Worm (Caenorhabditis elegans) whole organism, young adult: ENCODE measurements around the gene ngn-1.

Experiments
- B0019.2 ChIP-seq: fragments of 200-800 bp; sonication (Bioruptor generic); conservative IDR thresholded peaks from 2 replicates; pipeline ENCODE4 v1.3.6; 2022; ENCODE audit warnings: missing genetic modification reagents, missing genetic modification characterization, missing compliant biosample characterization
- B0035.1 ChIP-seq: sonication (generic microtip); optimal IDR thresholded peaks from 2 replicates; lab custom pipeline; 2016; ENCODE audit warnings: missing genetic modification characterization, mild to moderate bottlenecking, missing compliant biosample characterization, missing genotype, missing genetic modification reagents
- B0261.1 ChIP-seq: sonication (generic microtip); optimal IDR thresholded peaks from 2 replicates; lab custom pipeline; 2016; ENCODE audit warnings: mild to moderate bottlenecking, missing genetic modification characterization, moderate library complexity, missing compliant biosample characterization
- C17E4.6 ChIP-seq: fragments of 200-800 bp; sonication (Bioruptor generic); IDR thresholded peaks from 2 replicates; pipeline ENCODE4 v1.3.6; 2022; ENCODE audit warnings: missing genetic modification reagents, missing genetic modification characterization, missing compliant biosample characterization
- D2030.7 ChIP-seq: fragments of 200-800 bp; sonication (Bioruptor generic); IDR thresholded peaks from 2 replicates; pipeline ENCODE4 v1.3.6; 2022; ENCODE audit warnings: missing genetic modification reagents, missing genetic modification characterization, missing compliant biosample characterization
- F23B12.7 ChIP-seq: sonication (generic microtip); optimal IDR thresholded peaks from 2 replicates; lab custom pipeline; 2017; ENCODE audit warnings: missing genetic modification characterization, mild to moderate bottlenecking, missing compliant biosample characterization, antibody characterized with exemption, moderate library complexity; ENCODE audit not compliant: insufficient read depth
- F33H1.4 ChIP-seq: fragments of 200-800 bp; sonication (Bioruptor generic); IDR thresholded peaks from 2 replicates; pipeline ENCODE4 v1.3.6; 2022; ENCODE audit warnings: missing genetic modification reagents, missing genetic modification characterization, missing compliant biosample characterization
- F49E8.2 ChIP-seq: sonication (generic microtip); optimal IDR thresholded peaks from 3 replicates; lab custom pipeline; 2017; ENCODE audit warnings: missing genetic modification characterization, mild to moderate bottlenecking, missing compliant biosample characterization, antibody characterized with exemption, moderate library complexity; ENCODE audit not compliant: insufficient read depth
- Y53G8AR.9 ChIP-seq: fragments of 200-800 bp; sonication (Bioruptor generic); conservative IDR thresholded peaks from 2 replicates; pipeline ENCODE4 v1.3.6; 2022; ENCODE audit warnings: missing genetic modification reagents, missing genetic modification characterization, missing compliant biosample characterization
- Y56A3A.18 ChIP-seq: fragments of 200-800 bp; sonication (Bioruptor generic); IDR thresholded peaks from 2 replicates; pipeline ENCODE4 v1.3.6; 2022; ENCODE audit warnings: missing genetic modification reagents, missing genetic modification characterization, missing compliant biosample characterization
- Y95B8A.8 ChIP-seq: fragments of 200-800 bp; sonication (Bioruptor generic); IDR thresholded peaks from 2 replicates; pipeline ENCODE4 v1.3.6; 2022; ENCODE audit warnings: missing genetic modification reagents, missing genetic modification characterization, missing compliant biosample characterization
- ama-1 ChIP-seq, 3 experiments: fragments of 150-350 bp in 1 of 3; sonication (generic microtip) in 2 of 3; optimal IDR thresholded peaks; 2 replicates each; lab custom pipeline; 2014 to 2018; ENCODE audit warnings: missing biosample characterization in 2 of 3, missing genetic modification characterization in 2 of 3, missing genetic modification reagents in 2 of 3
- atf-7 ChIP-seq: sonication (generic microtip); optimal IDR thresholded peaks from 2 replicates; lab custom pipeline; 2017; ENCODE audit warnings: mild to moderate bottlenecking, missing genetic modification characterization, missing compliant biosample characterization
- attf-6 ChIP-seq: fragments of 200-800 bp; sonication (Bioruptor generic); IDR thresholded peaks from 2 replicates; pipeline ENCODE4 v1.3.6; 2022; ENCODE audit warnings: missing genetic modification reagents, missing genetic modification characterization, missing compliant biosample characterization
- bed-1 ChIP-seq: fragments of 200-800 bp; sonication (Bioruptor generic); IDR thresholded peaks from 2 replicates; pipeline ENCODE4 v1.3.6; 2022; ENCODE audit warnings: missing genetic modification reagents, missing genetic modification characterization, missing compliant biosample characterization
- ceh-40 ChIP-seq: fragments of 200-800 bp; sonication (Bioruptor generic); IDR thresholded peaks from 2 replicates; pipeline ENCODE4 v1.3.6; 2022; ENCODE audit warnings: missing genetic modification characterization, missing compliant biosample characterization
- ceh-91 ChIP-seq: fragments of 200-800 bp; sonication (Bioruptor generic); IDR thresholded peaks from 2 replicates; pipeline ENCODE4 v1.3.6; 2022; ENCODE audit warnings: missing genetic modification reagents, missing genetic modification characterization, missing compliant biosample characterization
- chd-7 ChIP-seq: sonication (generic microtip); optimal IDR thresholded peaks from 2 replicates; lab custom pipeline; 2016; ENCODE audit warnings: mild to moderate bottlenecking, missing genetic modification characterization, moderate library complexity, missing compliant biosample characterization
- die-1 ChIP-seq: sonication (generic microtip); optimal IDR thresholded peaks from 2 replicates; lab custom pipeline; 2016; ENCODE audit warnings: missing genotype, mild to moderate bottlenecking, missing genetic modification characterization, missing compliant biosample characterization
- dox-1 ChIP-seq: fragments of 200-800 bp; sonication (Bioruptor generic); IDR thresholded peaks from 2 replicates; pipeline ENCODE4 v1.3.6; 2022; ENCODE audit warnings: missing genetic modification reagents, missing genetic modification characterization, missing compliant biosample characterization
- dpl-1 ChIP-seq: fragments of 150-350 bp; optimal IDR thresholded peaks from 2 replicates; lab custom pipeline; 2014; ENCODE audit warnings: missing biosample characterization, missing genetic modification reagents, missing genetic modification characterization
- efl-1 ChIP-seq: fragments of 150-350 bp; optimal IDR thresholded peaks from 2 replicates; lab custom pipeline; 2014; ENCODE audit warnings: missing biosample characterization, missing genetic modification reagents, missing genetic modification characterization
- egl-18 ChIP-seq: fragments of 200-800 bp; sonication (Bioruptor generic); IDR thresholded peaks from 2 replicates; pipeline ENCODE4 v1.3.6; 2022; ENCODE audit warnings: missing genetic modification reagents, missing genetic modification characterization, missing compliant biosample characterization
- ets-4 ChIP-seq: fragments of 200-800 bp; sonication (Bioruptor generic); optimal IDR thresholded peaks from 2 replicates; lab custom pipeline; 2018; ENCODE audit warnings: mild to moderate bottlenecking, missing genetic modification characterization, missing compliant biosample characterization
- hmg-1.2 ChIP-seq: fragments of 200-800 bp; sonication (Bioruptor generic); IDR thresholded peaks from 2 replicates; pipeline ENCODE4 v1.3.6; 2022; ENCODE audit warnings: missing genetic modification reagents, missing genetic modification characterization, missing compliant biosample characterization
- hsf-1 ChIP-seq: fragments of 200-800 bp; sonication (Bioruptor generic); IDR thresholded peaks from 2 replicates; pipeline ENCODE4 v1.3.6; 2022; ENCODE audit warnings: missing genetic modification reagents, missing genetic modification characterization, missing compliant biosample characterization
- lin-26 ChIP-seq: fragments of 200-800 bp; sonication (Bioruptor generic); IDR thresholded peaks from 2 replicates; pipeline ENCODE4 v1.3.6; 2022; ENCODE audit warnings: missing genetic modification reagents, missing genetic modification characterization, missing compliant biosample characterization
- madf-3 ChIP-seq: fragments of 200-800 bp; sonication (Bioruptor generic); IDR thresholded peaks from 2 replicates; pipeline ENCODE4 v1.3.6; 2022; ENCODE audit warnings: missing genetic modification reagents, missing genetic modification characterization, missing compliant biosample characterization
- madf-6 ChIP-seq: fragments of 200-800 bp; sonication (Bioruptor generic); IDR thresholded peaks from 2 replicates; pipeline ENCODE4 v1.3.6; 2022; ENCODE audit warnings: missing genetic modification reagents, missing genetic modification characterization, missing compliant biosample characterization
- mes-4 ChIP-seq: sonication (generic microtip); optimal IDR thresholded peaks from 2 replicates; lab custom pipeline; 2016; ENCODE audit warnings: missing genotype, missing genetic modification characterization, missing compliant biosample characterization
- nfya-1 ChIP-seq: sonication (generic microtip); optimal IDR thresholded peaks from 2 replicates; lab custom pipeline; 2017; ENCODE audit warnings: antibody characterized with exemption, missing compliant biosample characterization, missing genetic modification characterization, borderline replicate concordance; ENCODE audit not compliant: insufficient read depth
- nfya-2 ChIP-seq: fragments of 200-800 bp; sonication (Bioruptor generic); IDR thresholded peaks from 2 replicates; pipeline ENCODE4 v1.3.6; 2022; ENCODE audit warnings: missing genetic modification reagents, missing genetic modification characterization, missing compliant biosample characterization
- nfyb-1 ChIP-seq: fragments of 200-800 bp; sonication (Bioruptor generic); IDR thresholded peaks from 2 replicates; pipeline ENCODE4 v1.3.6; 2022; ENCODE audit warnings: missing genetic modification reagents, missing genetic modification characterization, missing compliant biosample characterization
- rec-8 ChIP-seq, 2 experiments: sonication (generic microtip); optimal IDR thresholded peaks; 2 replicates each; lab custom pipeline; 2016; ENCODE audit warnings: mild to moderate bottlenecking in 2 of 2, missing genetic modification characterization in 2 of 2, missing genetic modification reagents in 2 of 2, missing genotype in 2 of 2, missing biosample characterization in 1 of 2, missing compliant biosample characterization in 1 of 2, moderate library complexity in 1 of 2
- rpc-1 ChIP-seq, 2 experiments: fragments of 150-350 bp in 1 of 2; sonication (generic microtip) in 1 of 2; optimal IDR thresholded peaks; 2 replicates each; lab custom pipeline; 2014 to 2018; ENCODE audit warnings: missing biosample characterization in 1 of 2, missing genetic modification characterization in 1 of 2, missing genetic modification reagents in 1 of 2, missing genotype in 1 of 2
- sea-2 ChIP-seq: fragments of 200-800 bp; sonication (Bioruptor generic); IDR thresholded peaks from 2 replicates; pipeline ENCODE4 v1.3.6; 2022; ENCODE audit warnings: missing genetic modification characterization, missing compliant biosample characterization
- snpc-1.1 ChIP-seq: sonication (generic microtip); optimal IDR thresholded peaks from 2 replicates; lab custom pipeline; 2017; ENCODE audit warnings: missing genetic modification characterization, mild to moderate bottlenecking, missing compliant biosample characterization, antibody characterized with exemption, moderate library complexity, missing genotype, missing genetic modification reagents; ENCODE audit not compliant: insufficient read depth
- snpc-1.3 ChIP-seq: sonication (generic microtip); optimal IDR thresholded peaks from 2 replicates; lab custom pipeline; 2017; ENCODE audit warnings: missing genetic modification characterization, mild to moderate bottlenecking, missing compliant biosample characterization, antibody characterized with exemption, moderate library complexity, missing genotype, missing genetic modification reagents; ENCODE audit not compliant: insufficient read depth
- tbp1 ChIP-seq: fragments of 200-800 bp; sonication (Bioruptor generic); optimal IDR thresholded peaks from 2 replicates; lab custom pipeline; 2018; ENCODE audit warnings: mild to moderate bottlenecking, missing genetic modification characterization, missing compliant biosample characterization
- xnd-1 ChIP-seq: sonication (generic microtip); optimal IDR thresholded peaks from 2 replicates; lab custom pipeline; 2016; ENCODE audit warnings: missing genotype, missing genetic modification reagents, missing genetic modification characterization, missing compliant biosample characterization

ngn-1 gene

ce11 chrIV:2656400-2657139 lies 28.5 kb upstream of the ngn-1 start:
- TF ChIP-seq rpc-1 (optimal IDR thresholded peaks at IDR 0.05; lab: Kevin White, UChicago) (peak; percentile 62), rpc-1 (tag; optimal IDR thresholded peaks at IDR 0.05; lab: Kevin White, UChicago) (peak; percentile 65), hmg-1.2 (GFP tag; lab: Robert Waterston, UW) (0 out of 2 replicates have a peak, but pooled peaks have one; percentile 28), lin-26 (GFP tag; lab: Robert Waterston, UW) (peak; percentile 41; the same call in 1 of the 2 replicates), ceh-40 (GFP tag; lab: Robert Waterston, UW) (no peak), bed-1 (GFP tag; lab: Robert Waterston, UW) (no peak), B0261.1 (tag; lab: Kevin White, UChicago) (peak; percentile 57), chd-7 (tag; lab: Kevin White, UChicago) (no peak), rec-8 (tag; optimal IDR thresholded peaks at IDR 0.05; lab: Kevin White, UChicago) (no peak), tbp1 (GFP tag; lab: Kevin White, UChicago) (peak; percentile 88), C17E4.6 (no peak), hsf-1 (GFP tag; lab: Robert Waterston, UW) (no peak), F49E8.2 (tag; lab: Kevin White, UChicago) (peak; percentile 0), madf-6 (peak; percentile 36; the same call in 1 of the 2 replicates)

ce11 chrIV:2654965-2655364 lies 26.9 kb upstream of the ngn-1 start:
- TF ChIP-seq nfya-2, result no peak
- peak; percentile 86 for TF ChIP-seq madf-6
- TF ChIP-seq tbp1 (GFP tag; lab: Kevin White, UChicago), result peak; percentile 73
- TF ChIP-seq F33H1.4 (GFP tag; lab: Robert Waterston, UW), result peak; percentile 67
- no peak for TF ChIP-seq dpl-1 (GFP tag; lab: Kevin White, UChicago)
- TF ChIP-seq die-1, result no peak
- TF ChIP-seq attf-6 (GFP tag; lab: Robert Waterston, UW), result peak; percentile 80
- TF ChIP-seq ama-1 (optimal IDR thresholded peaks at IDR 0.05; lab: Kevin White, UChicago), result no peak
- no peak for TF ChIP-seq ama-1 (GFP tag; optimal IDR thresholded peaks at IDR 0.05; lab: Kevin White, UChicago)
- no peak for TF ChIP-seq mes-4 (tag; lab: Kevin White, UChicago)
- no peak for TF ChIP-seq chd-7 (tag; lab: Kevin White, UChicago)
- TF ChIP-seq atf-7 (tag; lab: Kevin White, UChicago), result no peak
- TF ChIP-seq efl-1, result peak; percentile 51
- TF ChIP-seq Y56A3A.18 (GFP tag; lab: Robert Waterston, UW), result peak; percentile 46; the same call in 1 of the 2 replicates
- no peak for TF ChIP-seq nfya-1
- TF ChIP-seq D2030.7 (GFP tag; lab: Robert Waterston, UW), result peak; percentile 96
- TF ChIP-seq nfyb-1 (GFP tag; lab: Robert Waterston, UW), result no peak
- TF ChIP-seq F23B12.7, result no peak
- TF ChIP-seq egl-18 (GFP tag; lab: Robert Waterston, UW), result no peak
- no peak for TF ChIP-seq sea-2 (GFP tag; lab: Robert Waterston, UW)
- peak in 1 of 2 experiments; percentile 16 for TF ChIP-seq rec-8 (tag; optimal IDR thresholded peaks at IDR 0.05; lab: Kevin White, UChicago)
- no peak for TF ChIP-seq B0035.1 (tag; lab: Kevin White, UChicago)
- TF ChIP-seq rpc-1 (optimal IDR thresholded peaks at IDR 0.05; lab: Kevin White, UChicago), result no peak
- peak; percentile 4 for TF ChIP-seq rpc-1 (tag; optimal IDR thresholded peaks at IDR 0.05; lab: Kevin White, UChicago)
- TF ChIP-seq Y53G8AR.9, result peak; percentile 56; the same call in 1 of the 2 replicates
- TF ChIP-seq B0019.2 (GFP tag; lab: Robert Waterston, UW), result peak; percentile 44; the same call in 1 of the 2 replicates
- TF ChIP-seq madf-3 (GFP tag; lab: Robert Waterston, UW), result no peak
- peak; percentile 68; the same call in 1 of the 2 replicates for TF ChIP-seq lin-26 (GFP tag; lab: Robert Waterston, UW)
- peak; percentile 92 for TF ChIP-seq hmg-1.2 (GFP tag; lab: Robert Waterston, UW)
- peak; percentile 87 for TF ChIP-seq snpc-1.1
- peak; percentile 37 for TF ChIP-seq xnd-1 (tag; lab: Kevin White, UChicago)
- 0 out of 2 replicates have a peak, but pooled peaks have one; percentile 11 for TF ChIP-seq Y95B8A.8 (GFP tag; lab: Robert Waterston, UW)
- peak; percentile 60 for TF ChIP-seq snpc-1.3 (tag; lab: Kevin White, UChicago)
- TF ChIP-seq F49E8.2 (tag; lab: Kevin White, UChicago), result peak; percentile 46
- TF ChIP-seq dox-1 (GFP tag; lab: Robert Waterston, UW), result peak; percentile 87
- TF ChIP-seq ceh-91 (GFP tag; lab: Robert Waterston, UW), result peak; percentile 40; the same call in 1 of the 2 replicates
- no peak for TF ChIP-seq ets-4 (GFP tag; lab: Kevin White, UChicago)
- TF ChIP-seq B0261.1 (tag; lab: Kevin White, UChicago), result peak; percentile 46
- no peak for TF ChIP-seq ceh-40 (GFP tag; lab: Robert Waterston, UW)
- peak; percentile 36; the same call in 1 of the 2 replicates for TF ChIP-seq hsf-1 (GFP tag; lab: Robert Waterston, UW)
